Fruit fly (Drosophila melanogaster) whole organism, embryonic: ENCODE results near the gene CheB98a.

Experiments
- CG18619 ChIP-seq: fragments of 200-800 bp; sonication (Bioruptor generic); optimal IDR thresholded peaks from 3 replicates; lab custom pipeline; 2017; ENCODE audit warnings: missing biosample characterization, mild to moderate bottlenecking, missing genetic modification characterization
- CG31388 ChIP-seq: fragments of 200-800 bp; sonication (Bioruptor generic); optimal IDR thresholded peaks from 2 replicates; lab custom pipeline; 2016; ENCODE audit warnings: missing biosample characterization, missing genetic modification characterization
- CG6654 ChIP-seq: fragments of 200-800 bp; sonication (Bioruptor generic); optimal IDR thresholded peaks from 2 replicates; lab custom pipeline; 2017; ENCODE audit warnings: missing biosample characterization, mild to moderate bottlenecking, missing genetic modification characterization
- Eip74EF ChIP-seq, 2 experiments: fragments of 200-800 bp in 1 of 2; fragments of >200 bp in 1 of 2; sonication (Bioruptor generic) in 1 of 2; optimal IDR thresholded peaks; 2 replicates each; lab custom pipeline; 2017 to 2019; ENCODE audit warnings: missing biosample characterization in 2 of 2, missing genetic modification characterization in 2 of 2, mild to moderate bottlenecking in 1 of 2, moderate library complexity in 1 of 2
- Elba2 ChIP-seq: fragments of 200-800 bp; sonication (Bioruptor generic); optimal IDR thresholded peaks from 3 replicates; lab custom pipeline; 2016; ENCODE audit warnings: missing biosample characterization, missing genetic modification characterization
- Ssrp ChIP-seq: fragments of 200-800 bp; sonication (Bioruptor generic); optimal IDR thresholded peaks from 2 replicates; lab custom pipeline; 2018; ENCODE audit warnings: missing biosample characterization, mild to moderate bottlenecking, missing genetic modification characterization, moderate library complexity
- tup ChIP-seq: fragments of 200-800 bp; sonication (Bioruptor generic); optimal IDR thresholded peaks from 2 replicates; lab custom pipeline; 2016; ENCODE audit warnings: missing biosample characterization, mild to moderate bottlenecking, missing genetic modification characterization, moderate library complexity

DNA sequence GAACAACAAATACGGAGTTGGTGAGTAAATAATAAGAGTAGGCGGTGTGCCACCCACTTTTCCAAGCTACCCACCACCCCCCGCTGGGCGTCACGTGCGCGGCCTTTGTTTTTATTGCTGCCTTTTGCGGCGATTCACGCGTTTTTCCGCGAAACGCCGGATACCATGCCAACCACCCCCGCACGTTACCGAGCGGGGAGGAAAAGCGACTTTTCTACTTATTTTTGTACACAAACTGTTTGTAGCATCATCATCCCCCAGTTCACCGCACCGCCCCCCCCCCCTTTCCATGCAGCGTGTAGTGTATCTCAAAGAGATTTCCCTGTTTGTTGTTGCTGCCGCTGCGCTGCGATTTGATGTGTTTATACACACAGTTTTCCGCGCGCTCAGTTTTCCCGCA is 39.5 kb downstream of the CheB98a start:
- no peak for TF ChIP-seq Ssrp (tag; lab: Kevin White, UChicago)
- no peak for TF ChIP-seq Eip74EF (GFP tag; optimal IDR thresholded peaks at IDR 0.05; lab: Kevin White, UChicago)
- TF ChIP-seq tup (GFP tag; lab: Kevin White, UChicago), result no peak
- no peak for TF ChIP-seq CG31388 (GFP tag; lab: Kevin White, UChicago)
- TF ChIP-seq CG6654 (GFP tag; lab: Kevin White, UChicago), result no peak
- no peak for TF ChIP-seq CG18619
- TF ChIP-seq Elba2, result no peak
